Fruit fly (Drosophila melanogaster) whole organism, embryonic: ENCODE results near the gene Plap.

ENCODE experiments used
- CG10462 ChIP-seq: fragments of 200-800 bp; sonication (Bioruptor generic); optimal IDR thresholded peaks from 2 replicates; lab custom pipeline; 2016; ENCODE audit warnings: missing biosample characterization, missing genetic modification characterization
- CG11456 ChIP-seq: fragments of 200-800 bp; sonication (Bioruptor generic); IDR thresholded peaks from 3 replicates; pipeline ENCODE4 v1.3.6; 2022; ENCODE audit warnings: missing biosample characterization, missing genetic modification characterization
- CG13123 ChIP-seq: fragments of 200-800 bp; sonication (Bioruptor generic); optimal IDR thresholded peaks from 2 replicates; lab custom pipeline; 2016; ENCODE audit warnings: missing biosample characterization, missing genetic modification characterization
- CG14710 ChIP-seq: fragments of 200-800 bp; sonication (Bioruptor generic); optimal IDR thresholded peaks from 3 replicates; lab custom pipeline; 2019; ENCODE audit warnings: missing biosample characterization, mild to moderate bottlenecking, missing genetic modification characterization, moderate library complexity
- CG15479 ChIP-seq: fragments of 200-800 bp; sonication (Bioruptor generic); optimal IDR thresholded peaks from 3 replicates; lab custom pipeline; 2019; ENCODE audit warnings: missing biosample characterization, mild to moderate bottlenecking, missing genetic modification characterization, moderate library complexity
- CG1603 ChIP-seq: fragments of 200-800 bp; sonication (Bioruptor generic); optimal IDR thresholded peaks from 2 replicates; lab custom pipeline; 2019; ENCODE audit warnings: missing biosample characterization, mild to moderate bottlenecking, missing genetic modification characterization, moderate library complexity
- CG1647 ChIP-seq: fragments of 200-800 bp; sonication (Bioruptor generic); optimal IDR thresholded peaks from 3 replicates; lab custom pipeline; 2016; ENCODE audit warnings: missing biosample characterization, missing genetic modification characterization
- CG16779 ChIP-seq: fragments of 200-800 bp; sonication (Bioruptor generic); IDR thresholded peaks from 2 replicates; pipeline ENCODE4 v1.3.6; 2022; ENCODE audit warnings: missing biosample characterization, missing genetic modification characterization
- CG16813 ChIP-seq: fragments of 200-800 bp; sonication (Bioruptor generic); IDR thresholded peaks from 3 replicates; pipeline ENCODE4 v1.3.6; 2022; ENCODE audit warnings: missing biosample characterization, missing genetic modification characterization; ENCODE audit not compliant: partially characterized antibody
- CG17802 ChIP-seq: fragments of 200-800 bp; sonication (Bioruptor generic); optimal IDR thresholded peaks from 2 replicates; lab custom pipeline; 2018; ENCODE audit warnings: missing biosample characterization, mild to moderate bottlenecking, missing genetic modification characterization, moderate library complexity
- CG2202 ChIP-seq: fragments of 200-800 bp; sonication (Bioruptor generic); optimal IDR thresholded peaks from 2 replicates; lab custom pipeline; 2018; ENCODE audit warnings: missing biosample characterization, mild to moderate bottlenecking, missing genetic modification characterization
- CG33213 ChIP-seq: fragments of 200-800 bp; sonication (Bioruptor generic); optimal IDR thresholded peaks from 3 replicates; lab custom pipeline; 2016; ENCODE audit warnings: missing biosample characterization, missing genetic modification characterization
- CG33557 ChIP-seq: fragments of 200-800 bp; sonication (Bioruptor generic); optimal IDR thresholded peaks from 2 replicates; lab custom pipeline; 2019; ENCODE audit warnings: missing biosample characterization, mild to moderate bottlenecking, missing genetic modification characterization, moderate library complexity
- CG4404 ChIP-seq: fragments of 200-800 bp; sonication (Bioruptor generic); IDR thresholded peaks from 2 replicates; pipeline ENCODE4 v1.3.6; 2022; ENCODE audit warnings: missing biosample characterization, missing genetic modification characterization
- CG4730 ChIP-seq: fragments of 200-800 bp; sonication (Bioruptor generic); IDR thresholded peaks from 2 replicates; pipeline ENCODE4 v1.3.6; 2022; ENCODE audit warnings: missing biosample characterization, missing genetic modification characterization
- CG6272 ChIP-seq: fragments of 200-800 bp; sonication (Bioruptor generic); IDR thresholded peaks from 2 replicates; pipeline ENCODE4 v1.3.6; 2022; ENCODE audit warnings: missing biosample characterization, missing genetic modification characterization
- CG6854 ChIP-seq: fragments of 200-800 bp; sonication (Bioruptor generic); optimal IDR thresholded peaks from 3 replicates; lab custom pipeline; 2017; ENCODE audit warnings: missing biosample characterization, mild to moderate bottlenecking, missing genetic modification characterization
- CG8924 ChIP-seq: fragments of 200-800 bp; optimal IDR thresholded peaks from 3 replicates; lab custom pipeline; 2019; ENCODE audit warnings: missing biosample characterization, mild to moderate bottlenecking, missing genetic modification characterization, moderate library complexity
- CG9817 ChIP-seq: fragments of 200-800 bp; sonication (Bioruptor generic); optimal IDR thresholded peaks from 2 replicates; lab custom pipeline; 2018; ENCODE audit warnings: missing biosample characterization, mild to moderate bottlenecking, missing genetic modification characterization, moderate library complexity
- D19A ChIP-seq: fragments of 200-800 bp; optimal IDR thresholded peaks from 3 replicates; lab custom pipeline; 2019; ENCODE audit warnings: missing biosample characterization, mild to moderate bottlenecking, missing genetic modification characterization, moderate library complexity
- Doc2 ChIP-seq: fragments of 200-800 bp; sonication (Bioruptor generic); IDR thresholded peaks from 2 replicates; pipeline ENCODE4 v1.3.6; 2022; ENCODE audit warnings: missing biosample characterization, missing genetic modification characterization
- ERR ChIP-seq: fragments of 200-800 bp; sonication (Bioruptor generic); optimal IDR thresholded peaks from 2 replicates; lab custom pipeline; 2016; ENCODE audit warnings: missing biosample characterization, missing genetic modification characterization
- Eip74EF ChIP-seq, 2 experiments: fragments of 200-800 bp in 1 of 2; fragments of >200 bp in 1 of 2; sonication (Bioruptor generic) in 1 of 2; optimal IDR thresholded peaks; 2 replicates each; lab custom pipeline; 2017 to 2019; ENCODE audit warnings: missing biosample characterization in 2 of 2, missing genetic modification characterization in 2 of 2, mild to moderate bottlenecking in 1 of 2, moderate library complexity in 1 of 2
- Fer2 ChIP-seq: fragments of 200-800 bp; sonication (Bioruptor generic); optimal IDR thresholded peaks from 2 replicates; lab custom pipeline; 2018; ENCODE audit warnings: missing biosample characterization, mild to moderate bottlenecking, missing genetic modification characterization, moderate library complexity
- Hr39 ChIP-seq: fragments of >200 bp; optimal IDR thresholded peaks from 2 replicates; lab custom pipeline; 2017
- Hsf ChIP-seq: fragments of 200-800 bp; sonication (Bioruptor generic); optimal IDR thresholded peaks from 3 replicates; lab custom pipeline; 2016; ENCODE audit warnings: missing biosample characterization, missing genetic modification characterization
- NFAT ChIP-seq: fragments of 200-800 bp; sonication (Bioruptor generic); IDR thresholded peaks from 2 replicates; pipeline ENCODE4 v1.3.6; 2022; ENCODE audit warnings: missing biosample characterization, missing genetic modification characterization
- NK7.1 ChIP-seq: fragments of 200-800 bp; sonication (Bioruptor generic); optimal IDR thresholded peaks from 3 replicates; lab custom pipeline; 2016; ENCODE audit warnings: missing biosample characterization, missing genetic modification characterization
- Oaz ChIP-seq: fragments of 200-800 bp; sonication (Bioruptor generic); IDR thresholded peaks from 2 replicates; pipeline ENCODE4 v1.3.6; 2022; ENCODE audit warnings: missing biosample characterization, missing genetic modification characterization
- Oli ChIP-seq: fragments of 200-800 bp; sonication (Bioruptor generic); optimal IDR thresholded peaks from 2 replicates; lab custom pipeline; 2018; ENCODE audit warnings: missing biosample characterization, mild to moderate bottlenecking, missing genetic modification characterization, moderate library complexity
- Optix ChIP-seq: fragments of 200-800 bp; sonication (Bioruptor generic); IDR thresholded peaks from 3 replicates; pipeline ENCODE4 v1.3.6; 2022; ENCODE audit warnings: missing biosample characterization, missing genetic modification characterization
- PHDP ChIP-seq: fragments of 200-800 bp; sonication (Bioruptor generic); optimal IDR thresholded peaks from 3 replicates; lab custom pipeline; 2018; ENCODE audit warnings: missing biosample characterization, mild to moderate bottlenecking, missing genetic modification characterization, moderate library complexity
- Rx ChIP-seq: fragments of 200-800 bp; sonication (Bioruptor generic); IDR thresholded peaks from 2 replicates; pipeline ENCODE4 v1.3.6; 2022; ENCODE audit warnings: missing biosample characterization, missing genetic modification characterization
- Sox102F ChIP-seq: fragments of 200-800 bp; sonication (Bioruptor generic); optimal IDR thresholded peaks from 2 replicates; lab custom pipeline; 2018; ENCODE audit warnings: missing biosample characterization, mild to moderate bottlenecking, missing genetic modification characterization, moderate library complexity
- amos ChIP-seq: fragments of 200-800 bp; sonication (Bioruptor generic); IDR thresholded peaks from 2 replicates; pipeline ENCODE4 v1.3.6; 2022; ENCODE audit warnings: missing biosample characterization, missing genetic modification characterization; ENCODE audit not compliant: partially characterized antibody
- cad ChIP-seq: fragments of >200 bp; optimal IDR thresholded peaks from 2 replicates; lab custom pipeline; 2017; ENCODE audit warnings: missing biosample characterization, missing genetic modification characterization
- crc ChIP-seq: fragments of 200-800 bp; sonication (Bioruptor generic); optimal IDR thresholded peaks from 2 replicates; lab custom pipeline; 2016; ENCODE audit warnings: missing biosample characterization, missing genetic modification characterization
- da ChIP-seq: fragments of 200-800 bp; sonication (Bioruptor generic); optimal IDR thresholded peaks from 2 replicates; lab custom pipeline; 2016; ENCODE audit warnings: missing biosample characterization, missing genetic modification characterization
- dysf ChIP-seq: fragments of 200-800 bp; sonication (Bioruptor generic); IDR thresholded peaks from 3 replicates; pipeline ENCODE4 v1.3.6; 2022; ENCODE audit warnings: missing biosample characterization, missing genetic modification characterization
- gcm2 ChIP-seq: fragments of 200-800 bp; sonication (Bioruptor generic); optimal IDR thresholded peaks from 2 replicates; lab custom pipeline; 2016; ENCODE audit warnings: missing biosample characterization, missing genetic modification characterization
- gfzf ChIP-seq: fragments of 200-800 bp; sonication (Bioruptor generic); optimal IDR thresholded peaks from 2 replicates; lab custom pipeline; 2016; ENCODE audit warnings: missing biosample characterization, mild to moderate bottlenecking, missing genetic modification characterization, moderate library complexity
- hth ChIP-seq: fragments of >200 bp; optimal IDR thresholded peaks from 2 replicates; lab custom pipeline; 2017; ENCODE audit warnings: inconsistent platforms
- lmd ChIP-seq: fragments of 200-800 bp; sonication (Bioruptor generic); IDR thresholded peaks from 2 replicates; pipeline ENCODE4 v1.3.6; 2022; ENCODE audit warnings: missing biosample characterization, missing genetic modification characterization
- row ChIP-seq: fragments of 200-800 bp; sonication (Bioruptor generic); IDR thresholded peaks from 3 replicates; pipeline ENCODE4 v1.3.6; 2022; ENCODE audit warnings: missing biosample characterization, missing genetic modification characterization
- sens ChIP-seq: fragments of 200-800 bp; sonication (Bioruptor generic); peaks from one replicate; lab custom pipeline; 2016; ENCODE audit warnings: missing biosample characterization, missing genetic modification characterization
- sima ChIP-seq: fragments of 200-800 bp; sonication (Bioruptor generic); optimal IDR thresholded peaks from 2 replicates; lab custom pipeline; 2016; ENCODE audit warnings: missing biosample characterization, missing genetic modification characterization
- ttk ChIP-seq: fragments of 200-800 bp; sonication (Bioruptor generic); IDR thresholded peaks from 2 replicates; pipeline ENCODE4 v2.1.2; 2022; ENCODE audit warnings: missing biosample characterization, missing genetic modification characterization
- twi ChIP-seq: fragments of 200-800 bp; optimal IDR thresholded peaks from 2 replicates; lab custom pipeline; 2019; ENCODE audit warnings: missing biosample characterization, mild to moderate bottlenecking, missing genetic modification characterization, moderate library complexity
- wor ChIP-seq: fragments of 200-800 bp; sonication (Bioruptor generic); IDR thresholded peaks from 2 replicates; pipeline ENCODE4 v1.3.6; 2022; ENCODE audit warnings: missing biosample characterization, missing genetic modification characterization
- yki ChIP-seq: fragments of >200 bp; optimal IDR thresholded peaks from 3 replicates; lab custom pipeline; 2018

The Plap gene

DNA sequence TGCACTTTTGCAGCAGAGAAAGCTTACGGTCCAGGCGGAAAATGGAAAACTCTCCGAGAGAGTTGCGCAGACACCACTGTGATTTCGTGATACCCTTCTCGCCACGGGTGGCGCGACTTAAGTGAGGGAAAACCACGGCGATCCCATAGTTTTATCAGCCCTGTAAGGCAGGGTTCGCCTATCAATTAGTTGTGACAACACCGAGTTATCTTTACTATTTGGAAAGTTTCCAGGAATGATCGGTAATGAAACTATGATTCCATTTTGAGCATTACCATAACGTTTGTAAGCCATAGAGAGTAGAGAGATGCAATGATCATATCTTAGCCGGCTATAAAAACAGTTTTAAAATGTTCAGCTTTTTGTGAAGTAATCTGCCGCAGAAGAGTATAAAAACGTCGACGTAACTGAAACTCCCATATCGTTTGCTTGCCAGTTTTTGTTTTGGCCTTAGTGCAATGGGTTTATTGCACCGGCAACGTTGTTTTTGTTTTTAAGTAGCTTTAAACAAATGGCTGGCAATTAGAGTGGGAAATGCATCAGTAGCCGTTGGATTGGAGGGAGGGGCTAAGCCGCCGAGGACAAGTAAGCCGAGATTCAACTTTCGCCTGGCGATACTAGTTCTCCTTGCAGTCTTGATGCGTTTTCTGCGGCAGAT is 13.4 kb downstream of the Plap start:
- TF ChIP-seq CG1603 (tag; lab: Kevin White, UChicago) (peak; percentile 25), cad (GFP tag; lab: Kevin White, UChicago) (no peak), NFAT (GFP tag; lab: Robert Waterston, UW) (no peak), lmd (GFP tag; lab: Robert Waterston, UW) (no peak), hth (lab: Kevin White, UChicago) (no peak), CG17802 (tag; lab: Kevin White, UChicago) (no peak), dysf (GFP tag; lab: Robert Waterston, UW) (no peak), sens (GFP tag; lab: Kevin White, UChicago) (peak; percentile 47), CG8924 (tag; lab: Kevin White, UChicago) (peak; percentile 14), CG15479 (GFP tag; lab: Kevin White, UChicago) (peak; percentile 3), CG33557 (GFP tag; lab: Kevin White, UChicago) (no peak), row (GFP tag; lab: Robert Waterston, UW) (peak; percentile 41; the same call in 2 of the 3 replicates), Sox102F (GFP tag; lab: Kevin White, UChicago) (peak; percentile 5), CG14710 (tag; lab: Kevin White, UChicago) (no peak), Eip74EF (GFP tag; optimal IDR thresholded peaks at IDR 0.05; lab: Kevin White, UChicago) (no peak), da (no peak), D19A (tag; lab: Kevin White, UChicago) (peak; percentile 91), PHDP (tag; lab: Kevin White, UChicago) (peak; percentile 20), CG33213 (GFP tag; lab: Kevin White, UChicago) (no peak), sima (GFP tag; lab: Kevin White, UChicago) (no peak), gcm2 (no peak), Optix (GFP tag; lab: Robert Waterston, UW) (no peak), Oli (tag; lab: Kevin White, UChicago) (no peak), amos (GFP tag; lab: Robert Waterston, UW) (no peak), CG9817 (tag; lab: Kevin White, UChicago) (no peak), ttk (no peak), Oaz (GFP tag; lab: Robert Waterston, UW) (no peak), crc (GFP tag; lab: Kevin White, UChicago) (no peak), ERR (GFP tag; lab: Kevin White, UChicago) (no peak)
- TF ChIP-seq, all 482 proteins: peak for 8

- no peak for TF ChIP-seq CG2202 (tag; lab: Kevin White, UChicago)
- TF ChIP-seq CG16779 (GFP tag; lab: Robert Waterston, UW), result no peak
- TF ChIP-seq CG15479 (GFP tag; lab: Kevin White, UChicago), result no peak
- no peak for TF ChIP-seq CG16813 (GFP tag; lab: Robert Waterston, UW)
- no peak for TF ChIP-seq yki (lab: Kevin White, UChicago)
- peak; percentile 83 for TF ChIP-seq Hr39 (lab: Kevin White, UChicago)
- no peak for TF ChIP-seq CG1647
Measured at dm6 chr2L:1152693-1153092, 17.5 kb downstream of the Plap start.

- TF ChIP-seq CG4404 (GFP tag; lab: Robert Waterston, UW), result no peak
- TF ChIP-seq CG13123 (GFP tag; lab: Kevin White, UChicago), result no peak
- TF ChIP-seq CG6854 (GFP tag; lab: Kevin White, UChicago), result no peak
- no peak for TF ChIP-seq CG4730 (GFP tag; lab: Robert Waterston, UW)
- peak; percentile 71; the same call in 2 of the 3 replicates for TF ChIP-seq CG11456 (GFP tag; lab: Robert Waterston, UW)
- TF ChIP-seq gcm2, result no peak
- TF ChIP-seq NK7.1 (GFP tag; lab: Kevin White, UChicago), result no peak
- no peak for TF ChIP-seq twi (tag; lab: Kevin White, UChicago)
- TF ChIP-seq Fer2 (tag; lab: Kevin White, UChicago), result no peak
- TF ChIP-seq gfzf, result no peak
- no peak for TF ChIP-seq Rx (GFP tag; lab: Robert Waterston, UW)
- peak; percentile 46; the same call in 1 of the 2 replicates for TF ChIP-seq CG6272
- no peak for TF ChIP-seq CG10462 (GFP tag; lab: Kevin White, UChicago)
- no peak for TF ChIP-seq Doc2 (GFP tag; lab: Robert Waterston, UW)
- TF ChIP-seq CG14710 (tag; lab: Kevin White, UChicago), result peak; percentile 52
- TF ChIP-seq CG1603 (tag; lab: Kevin White, UChicago), result no peak
- TF ChIP-seq wor, result no peak
- peak; percentile 54 for TF ChIP-seq Hsf (GFP tag; lab: Kevin White, UChicago)
Measured at dm6 chr2L:1150554-1150953, 19.6 kb downstream of the Plap start, which contains the start of the genes Tfb4 and Vps29. Tfb4 (minus strand) TSS chr2L:1150677. Vps29 (plus strand) TSS chr2L:1150766.
